Worm (Caenorhabditis elegans) whole organism, L3 larva: ENCODE data around the gene F56C3.9.

ENCODE experiments used
- R02D3.7 ChIP-seq: fragments of 150-350 bp; optimal IDR thresholded peaks from 2 replicates; lab custom pipeline; 2014; ENCODE audit warnings: missing biosample characterization, missing genetic modification characterization
- ZK546.5 ChIP-seq: sonication (generic microtip); optimal IDR thresholded peaks from 2 replicates; lab custom pipeline; 2017; ENCODE audit warnings: missing biosample characterization, missing genetic modification characterization
- ama-1 ChIP-seq: fragments of 150-350 bp; optimal IDR thresholded peaks from 2 replicates; lab custom pipeline; 2018
- ceh-16 ChIP-seq: sonication (generic microtip); optimal IDR thresholded peaks from 2 replicates; lab custom pipeline; 2017; ENCODE audit warnings: missing biosample characterization, missing genetic modification characterization
- ceh-28 ChIP-seq: fragments of 150-350 bp; optimal IDR thresholded peaks from 2 replicates; lab custom pipeline; 2014; ENCODE audit warnings: missing biosample characterization, missing genetic modification reagents, missing genetic modification characterization
- ceh-82 ChIP-seq: fragments of 150-350 bp; optimal IDR thresholded peaks from 2 replicates; lab custom pipeline; 2014; ENCODE audit warnings: missing biosample characterization, missing genetic modification characterization
- ceh-9 ChIP-seq: sonication (generic microtip); optimal IDR thresholded peaks from 2 replicates; lab custom pipeline; 2018; ENCODE audit warnings: missing biosample characterization, missing genetic modification characterization
- daf-12 ChIP-seq: fragments of 150-350 bp; optimal IDR thresholded peaks from 2 replicates; lab custom pipeline; 2014; ENCODE audit warnings: missing biosample characterization, missing genetic modification reagents, missing genetic modification characterization
- egl-27 ChIP-seq: sonication (generic microtip); optimal IDR thresholded peaks from 4 replicates; lab custom pipeline; 2017; ENCODE audit warnings: missing biosample characterization, missing genetic modification reagents, missing genetic modification characterization
- egl-5 ChIP-seq: fragments of 150-350 bp; optimal IDR thresholded peaks from 2 replicates; lab custom pipeline; 2017; ENCODE audit warnings: missing biosample characterization, missing genetic modification reagents, missing genetic modification characterization, inconsistent platforms
- elt-1 ChIP-seq: fragments of 150-350 bp; optimal IDR thresholded peaks from 2 replicates; lab custom pipeline; 2014; ENCODE audit warnings: missing biosample characterization, missing genetic modification characterization
- elt-2 ChIP-seq: sonication (generic microtip); optimal IDR thresholded peaks from 2 replicates; lab custom pipeline; 2016; ENCODE audit warnings: missing genetic modification reagents, mild to moderate bottlenecking, missing genetic modification characterization, missing compliant biosample characterization
- elt-3 ChIP-seq, 3 experiments: fragments of 150-350 bp in 1 of 3; sonication (generic microtip) in 2 of 3; optimal IDR thresholded peaks; 2 replicates in 2 of 3; 4 replicates in 1 of 3; lab custom pipeline; 2014 to 2017; ENCODE audit warnings: missing biosample characterization in 3 of 3, missing genetic modification characterization in 3 of 3
- eor-1 ChIP-seq, 2 experiments: fragments of 150-350 bp; optimal IDR thresholded peaks; 2 replicates each; lab custom pipeline; 2014 to 2018; ENCODE audit warnings: missing biosample characterization in 2 of 2, missing genetic modification characterization in 2 of 2
- fkh-10 ChIP-seq: sonication (generic microtip); optimal IDR thresholded peaks from 2 replicates; lab custom pipeline; 2017; ENCODE audit warnings: missing biosample characterization, missing genetic modification reagents, missing genetic modification characterization
- fkh-2 ChIP-seq: fragments of 150-350 bp; optimal IDR thresholded peaks from 2 replicates; lab custom pipeline; 2014; ENCODE audit warnings: missing biosample characterization, missing genetic modification reagents, missing genetic modification characterization
- jun-1 ChIP-seq: fragments of 150-350 bp; optimal IDR thresholded peaks from 2 replicates; lab custom pipeline; 2014; ENCODE audit warnings: missing biosample characterization, missing genetic modification reagents, missing genetic modification characterization
- lin-39 ChIP-seq: fragments of 150-350 bp; optimal IDR thresholded peaks from 2 replicates; lab custom pipeline; 2018; ENCODE audit warnings: missing biosample characterization, missing genetic modification reagents, missing genetic modification characterization
- lsy-12 ChIP-seq: sonication (generic microtip); optimal IDR thresholded peaks from 2 replicates; lab custom pipeline; 2016; ENCODE audit warnings: mild to moderate bottlenecking, missing genetic modification characterization, missing compliant biosample characterization
- mdl-1 ChIP-seq: fragments of 150-350 bp; optimal IDR thresholded peaks from 2 replicates; lab custom pipeline; 2014; ENCODE audit warnings: missing biosample characterization, missing genetic modification characterization
- mml-1 ChIP-seq: fragments of 150-350 bp; sonication (generic microtip); optimal IDR thresholded peaks from 3 replicates; lab custom pipeline; 2014; ENCODE audit warnings: missing biosample characterization, missing genetic modification characterization
- nfya-1 ChIP-seq: sonication (generic microtip); optimal IDR thresholded peaks from 2 replicates; lab custom pipeline; 2017; ENCODE audit warnings: missing genetic modification characterization, mild to moderate bottlenecking, missing compliant biosample characterization, antibody characterized with exemption, moderate library complexity; ENCODE audit not compliant: insufficient read depth
- nhr-12 ChIP-seq: fragments of 150-350 bp; optimal IDR thresholded peaks from 2 replicates; lab custom pipeline; 2014; ENCODE audit warnings: missing biosample characterization, missing genetic modification characterization
- nhr-23 ChIP-seq: fragments of 150-350 bp; optimal IDR thresholded peaks from 2 replicates; lab custom pipeline; 2014; ENCODE audit warnings: missing biosample characterization, missing genetic modification reagents, missing genetic modification characterization
- nhr-237 ChIP-seq: fragments of 150-350 bp; optimal IDR thresholded peaks from 2 replicates; lab custom pipeline; 2014; ENCODE audit warnings: missing biosample characterization, missing genetic modification characterization
- nhr-28 ChIP-seq: fragments of 150-350 bp; optimal IDR thresholded peaks from 2 replicates; lab custom pipeline; 2014; ENCODE audit warnings: missing biosample characterization, missing genetic modification characterization
- nhr-43 ChIP-seq: sonication (generic microtip); optimal IDR thresholded peaks from 2 replicates; lab custom pipeline; 2016; ENCODE audit warnings: mild to moderate bottlenecking, missing genetic modification characterization, missing compliant biosample characterization; ENCODE audit not compliant: poor library complexity, severe bottlenecking
- nhr-76 ChIP-seq: fragments of 150-350 bp; sonication (generic microtip); optimal IDR thresholded peaks from 5 replicates; lab custom pipeline; 2014; ENCODE audit warnings: missing biosample characterization, missing genetic modification characterization
- nhr-77 ChIP-seq: fragments of 150-350 bp; optimal IDR thresholded peaks from 2 replicates; lab custom pipeline; 2014; ENCODE audit warnings: missing biosample characterization, missing genetic modification characterization
- pha-4 ChIP-seq: fragments of 150-350 bp; optimal IDR thresholded peaks from 2 replicates; lab custom pipeline; 2014; ENCODE audit warnings: missing biosample characterization, missing genetic modification reagents, missing genetic modification characterization
- pqm-1 ChIP-seq: fragments of 150-350 bp; optimal IDR thresholded peaks from 2 replicates; lab custom pipeline; 2017; ENCODE audit warnings: missing biosample characterization, missing genetic modification characterization, inconsistent platforms
- snpc-4 ChIP-seq: fragments of 150-350 bp; optimal IDR thresholded peaks from 2 replicates; lab custom pipeline; 2014; ENCODE audit warnings: missing biosample characterization, missing genetic modification characterization
- tbx-2 ChIP-seq: sonication (generic microtip); optimal IDR thresholded peaks from 2 replicates; lab custom pipeline; 2016; ENCODE audit warnings: mild to moderate bottlenecking, missing genetic modification characterization, missing compliant biosample characterization
- unc-39 ChIP-seq: sonication (generic microtip); optimal IDR thresholded peaks from 4 replicates; lab custom pipeline; 2017; ENCODE audit warnings: missing biosample characterization, missing genetic modification characterization
- ztf-4 ChIP-seq: fragments of 150-350 bp; optimal IDR thresholded peaks from 2 replicates; lab custom pipeline; 2014; ENCODE audit warnings: missing biosample characterization, missing genetic modification characterization

Gene F56C3.9

DNA sequence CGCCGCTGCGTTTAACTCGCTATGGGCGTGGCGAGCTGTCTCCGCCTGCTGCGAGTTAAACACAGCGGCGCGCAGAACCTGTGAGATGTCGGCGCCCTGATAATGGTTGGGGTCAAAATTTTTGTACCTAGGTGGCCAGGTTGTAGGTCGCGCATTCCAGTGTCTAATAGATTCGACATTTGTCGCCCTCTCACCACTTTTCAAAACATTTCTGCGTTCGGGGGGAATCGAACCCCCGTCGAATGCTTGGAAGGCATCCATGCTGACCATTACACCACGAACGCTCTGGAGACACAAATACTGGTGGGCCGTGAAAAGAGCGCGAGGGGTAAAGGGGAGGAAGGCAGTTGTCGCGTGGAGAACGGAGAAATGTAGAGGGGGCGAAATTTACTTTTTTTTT, 14.4 kb downstream of the F56C3.9 start (continued):
- no peak for TF ChIP-seq snpc-4 (tag; lab: Kevin White, UChicago)
- peak; percentile 16 for TF ChIP-seq nhr-77 (tag; lab: Kevin White, UChicago)
- peak; percentile 29 for TF ChIP-seq ceh-28 (tag; lab: Kevin White, UChicago)
- peak; percentile 44 for TF ChIP-seq jun-1 (tag; lab: Kevin White, UChicago)
- TF ChIP-seq, all 47 proteins: peak for 13

DNA sequence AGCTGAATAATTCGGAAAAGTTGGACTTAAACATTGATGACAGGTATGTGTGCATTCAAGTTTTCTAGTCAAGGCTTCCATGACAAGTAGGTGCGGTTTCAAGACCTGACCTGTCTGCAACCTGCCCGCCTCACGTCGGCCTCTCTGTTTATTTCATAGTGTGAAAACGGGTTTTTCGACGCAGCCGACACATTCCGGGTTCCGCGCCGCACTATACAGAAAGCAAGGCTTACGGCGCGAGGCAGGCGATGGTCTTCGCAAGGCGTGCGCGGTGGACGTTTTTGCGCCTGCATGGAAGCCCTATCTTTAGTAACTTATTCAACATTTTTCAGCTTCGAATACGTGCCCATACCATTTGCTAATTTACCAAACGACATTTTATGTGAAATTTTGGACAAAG, 21.3 kb downstream of the F56C3.9 start:
- TF ChIP-seq nhr-23 (tag; lab: Kevin White, UChicago) (no peak), elt-1 (tag; lab: Kevin White, UChicago) (no peak), nhr-28 (tag; lab: Kevin White, UChicago) (no peak)

DNA sequence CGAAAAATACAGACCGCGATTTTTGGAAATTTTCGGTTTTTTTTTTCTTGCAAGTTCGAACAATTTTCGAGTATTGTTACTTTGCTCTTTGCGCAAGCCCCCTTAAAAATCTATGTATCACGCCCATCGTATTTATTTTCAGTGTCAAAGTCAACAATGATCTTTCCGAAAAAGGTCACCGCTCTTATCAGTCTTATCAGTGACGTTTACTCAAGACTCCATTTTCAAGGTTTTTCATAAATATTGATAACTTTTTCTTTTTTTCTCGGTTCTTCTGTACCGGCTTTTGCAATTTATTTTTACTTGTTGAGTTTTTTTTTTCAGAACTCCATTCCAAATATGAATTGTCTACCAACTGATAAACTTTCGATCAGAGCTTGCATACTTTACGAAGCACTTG, 22.1 kb downstream of the F56C3.9 start, which contains the start of gene fbxa-190:
fbxa-190 (plus strand) TSS at position 325 of the 400 bp plus-strand sequence.
- peak; percentile 77 for TF ChIP-seq pqm-1 (tag; lab: Kevin White, UChicago)
- no peak for TF ChIP-seq elt-3 (tag; optimal IDR thresholded peaks at IDR 0.05; lab: Kevin White, UChicago)
- TF ChIP-seq elt-2 (tag; lab: Kevin White, UChicago), result peak; percentile 67
- peak; percentile 41 for TF ChIP-seq pha-4 (tag; lab: Kevin White, UChicago)

DNA sequence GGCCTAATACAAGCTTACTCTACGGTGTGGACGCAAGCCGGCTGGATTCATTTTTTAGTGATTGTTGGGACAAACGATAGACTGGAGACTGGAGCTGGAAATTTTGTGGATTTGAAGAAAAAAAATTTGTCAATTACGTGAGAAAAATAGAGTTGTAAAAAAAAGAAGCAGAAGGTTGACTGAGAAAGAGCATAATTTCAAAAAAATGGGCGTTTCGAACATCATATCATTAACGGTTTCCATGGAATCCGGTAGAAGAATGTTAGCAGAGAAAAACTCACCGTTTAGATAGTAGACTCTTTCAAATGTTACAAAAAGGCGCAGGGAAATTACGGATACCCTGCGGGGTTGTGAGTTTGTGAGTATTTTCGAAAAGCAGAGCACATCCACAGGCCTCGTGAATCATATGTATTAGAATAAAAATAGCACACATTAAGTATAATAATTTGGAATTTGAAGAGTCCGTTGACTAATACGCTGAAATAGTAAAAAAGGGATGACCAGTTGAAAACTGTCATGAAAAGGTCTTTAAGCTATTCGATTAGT, 23.0 kb downstream of the F56C3.9 start, which contains the start of gene F56C3.7:
F56C3.7 (minus strand) TSS at position 51 of the 546 bp plus-strand sequence.
- no peak for TF ChIP-seq ama-1 (lab: Kevin White, UChicago)
- peak; percentile 2 for TF ChIP-seq tbx-2 (tag; lab: Kevin White, UChicago)
- no peak for TF ChIP-seq nhr-77 (tag; lab: Kevin White, UChicago)
- peak; percentile 9 for TF ChIP-seq elt-2 (tag; lab: Kevin White, UChicago)
- no peak for TF ChIP-seq ceh-16
- no peak for TF ChIP-seq mml-1 (tag; lab: Kevin White, UChicago)
- no peak for TF ChIP-seq pha-4 (tag; lab: Kevin White, UChicago)
- no peak for TF ChIP-seq nfya-1
- TF ChIP-seq nhr-237 (tag; lab: Kevin White, UChicago), result no peak
- no peak for TF ChIP-seq elt-1 (tag; lab: Kevin White, UChicago)
- TF ChIP-seq fkh-10 (GFP tag; lab: Kevin White, UChicago), result no peak
- TF ChIP-seq ceh-9 (tag; lab: Kevin White, UChicago), result no peak
- no peak for TF ChIP-seq ztf-4 (tag; lab: Kevin White, UChicago)
- peak; percentile 10 for TF ChIP-seq ceh-28 (tag; lab: Kevin White, UChicago)
- TF ChIP-seq ceh-82 (tag; lab: Kevin White, UChicago), result no peak
- TF ChIP-seq egl-5 (tag; lab: Kevin White, UChicago), result no peak
- TF ChIP-seq fkh-2 (tag; lab: Kevin White, UChicago), result no peak
- TF ChIP-seq eor-1 (tag; optimal IDR thresholded peaks at IDR 0.05; lab: Kevin White, UChicago), result no peak
- TF ChIP-seq lsy-12 (tag; lab: Kevin White, UChicago), result no peak
- no peak for TF ChIP-seq nhr-43
- no peak for TF ChIP-seq elt-3 (tag; optimal IDR thresholded peaks at IDR 0.05; lab: Kevin White, UChicago)
- no peak for TF ChIP-seq R02D3.7 (tag; lab: Kevin White, UChicago)
- TF ChIP-seq nhr-23 (tag; lab: Kevin White, UChicago), result no peak
- no peak for TF ChIP-seq nhr-12

DNA sequence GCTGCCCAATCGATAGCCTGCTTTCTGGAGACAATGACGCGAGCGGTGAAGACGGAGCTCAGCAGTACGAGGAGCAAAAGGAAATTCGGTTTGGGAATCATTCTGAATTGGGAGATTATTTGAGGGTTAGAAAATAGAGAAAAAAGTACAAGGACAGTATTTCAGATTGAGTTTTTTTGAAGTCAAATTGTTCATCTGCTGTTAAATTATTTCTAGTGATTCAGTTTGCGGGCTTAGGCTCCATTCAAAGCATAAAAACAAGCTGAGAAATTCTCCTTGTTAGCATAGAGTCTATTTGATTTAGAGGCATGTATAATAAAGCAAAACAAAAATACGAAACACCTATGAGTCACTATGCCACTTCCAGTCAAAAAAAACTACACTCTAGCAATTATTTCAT, 26.4 kb downstream of the F56C3.9 start, which contains the start of gene dgn-2:
dgn-2 (minus strand) TSS at position 101 of the 400 bp plus-strand sequence.
- TF ChIP-seq unc-39 (tag; lab: Kevin White, UChicago), result no peak
- no peak for TF ChIP-seq nhr-23 (tag; lab: Kevin White, UChicago)
- no peak for TF ChIP-seq egl-5 (tag; lab: Kevin White, UChicago)
- TF ChIP-seq ceh-9 (tag; lab: Kevin White, UChicago), result no peak
- no peak for TF ChIP-seq nhr-28 (tag; lab: Kevin White, UChicago)
- no peak for TF ChIP-seq mdl-1 (tag; lab: Kevin White, UChicago)
- TF ChIP-seq nhr-76 (tag; lab: Kevin White, UChicago), result no peak
- no peak for TF ChIP-seq nfya-1
- no peak for TF ChIP-seq lin-39 (tag; lab: Kevin White, UChicago)
- no peak for TF ChIP-seq daf-12 (tag; lab: Kevin White, UChicago)
- TF ChIP-seq mml-1 (tag; lab: Kevin White, UChicago), result no peak
- TF ChIP-seq tbx-2 (tag; lab: Kevin White, UChicago), result no peak
- TF ChIP-seq lsy-12 (tag; lab: Kevin White, UChicago), result no peak
- TF ChIP-seq ZK546.5 (tag; lab: Kevin White, UChicago), result no peak
- TF ChIP-seq pha-4 (tag; lab: Kevin White, UChicago), result no peak
- no peak for TF ChIP-seq elt-1 (tag; lab: Kevin White, UChicago)
- TF ChIP-seq egl-27 (tag; lab: Kevin White, UChicago), result no peak
